Fruit fly (Drosophila melanogaster): ENCODE results near the gene RFeSP.

RFeSP gene

DNA sequence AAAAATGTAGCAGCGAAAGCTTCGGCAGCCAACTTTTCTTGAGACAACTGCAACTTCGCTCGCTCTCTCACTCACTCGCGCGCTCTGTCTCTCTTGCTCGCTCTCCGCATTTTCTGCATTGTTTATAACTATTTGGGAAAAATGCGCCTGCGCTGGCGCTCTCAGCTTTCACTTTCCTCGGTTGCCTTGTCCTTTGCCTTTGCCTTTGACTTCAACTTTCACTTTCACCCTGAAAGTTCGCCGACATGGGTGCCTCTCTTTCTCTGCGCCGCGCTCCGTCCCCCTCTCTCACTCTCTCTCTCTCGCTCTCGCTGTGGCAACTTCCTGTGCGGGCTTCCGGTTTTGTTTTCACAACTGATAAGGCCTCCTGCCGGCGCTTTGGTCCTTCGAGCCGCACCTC is 3.8 kb upstream of the RFeSP start (continued):
- TF ChIP-seq Atf6 (GFP tag; IDR thresholded peaks at IDR 0.05): no peak
- TF ChIP-seq pan (optimal IDR thresholded peaks at IDR 0.05): no peak
- no peak for TF ChIP-seq pan (GFP tag; optimal IDR thresholded peaks at IDR 0.05 in 1 of 2, IDR thresholded peaks at IDR 0.05 in 1 of 2)
- no peak for TF ChIP-seq usp (GFP tag; optimal IDR thresholded peaks at IDR 0.05)
- TF ChIP-seq CG17328 (GFP tag; IDR thresholded peaks at IDR 0.05): no peak
- no peak for TF ChIP-seq twi (tag; optimal IDR thresholded peaks at IDR 0.05)
- TF ChIP-seq E2f1 (GFP tag; IDR thresholded peaks at IDR 0.05): no peak
- TF ChIP-seq kah (GFP tag; optimal IDR thresholded peaks at IDR 0.05): no peak
- no peak for TF ChIP-seq CG3726 (GFP tag; IDR thresholded peaks at IDR 0.05)
- TF ChIP-seq ttk (GFP tag; IDR thresholded peaks at IDR 0.05): no peak
- TF ChIP-seq gsb-n (tag; optimal IDR thresholded peaks at IDR 0.05): no peak
- TF ChIP-seq ara (GFP tag; IDR thresholded peaks at IDR 0.05): no peak
- TF ChIP-seq CG7271 (tag; optimal IDR thresholded peaks at IDR 0.05): no peak
- TF ChIP-seq CG2202 (tag; optimal IDR thresholded peaks at IDR 0.05): no peak
- TF ChIP-seq Ets97D (GFP tag; optimal IDR thresholded peaks at IDR 0.05): peak; percentile 14
- no peak for TF ChIP-seq CG13123 (GFP tag; optimal IDR thresholded peaks at IDR 0.05)
- no peak for TF ChIP-seq zfh2 (GFP tag; optimal IDR thresholded peaks at IDR 0.05)
- TF ChIP-seq CG6654 (GFP tag; optimal IDR thresholded peaks at IDR 0.05): no peak
- TF ChIP-seq CG7928 (GFP tag; optimal IDR thresholded peaks at IDR 0.05): no peak
- no peak for TF ChIP-seq CG14860 (GFP tag; IDR thresholded peaks at IDR 0.05; ENCODE audit: partially characterized antibody)
- TF ChIP-seq emc (GFP tag; optimal IDR thresholded peaks at IDR 0.05): no peak
- no peak for TF ChIP-seq Dref (GFP tag; IDR thresholded peaks at IDR 0.05)
- TF ChIP-seq Ets65A (GFP tag): peak; percentile 96
- TF ChIP-seq CG13775 (GFP tag; optimal IDR thresholded peaks at IDR 0.05): no peak
- TF ChIP-seq dpn (GFP tag; optimal IDR thresholded peaks at IDR 0.05): no peak
- TF ChIP-seq Xrp1 (GFP tag; IDR thresholded peaks at IDR 0.05): no peak
- no peak for TF ChIP-seq fd3F (GFP tag; optimal IDR thresholded peaks at IDR 0.05)
- no peak for TF ChIP-seq corto (GFP tag; optimal IDR thresholded peaks at IDR 0.05)
- no peak for TF ChIP-seq Pdp1 (GFP tag; optimal IDR thresholded peaks at IDR 0.05)
- no peak for TF ChIP-seq Side (GFP tag; optimal IDR thresholded peaks at IDR 0.05)
- no peak for TF ChIP-seq Dfd (GFP tag; optimal IDR thresholded peaks at IDR 0.05)
- TF ChIP-seq Lhr (GFP tag; optimal IDR thresholded peaks at IDR 0.05): no peak
- TF ChIP-seq nerfin-1 (tag; optimal IDR thresholded peaks at IDR 0.05): no peak
- 0 out of 2 replicates have a peak, but pooled peaks have one; percentile 6 for TF ChIP-seq slbo (GFP tag; IDR thresholded peaks at IDR 0.05)
- no peak for TF ChIP-seq wek (GFP tag; optimal IDR thresholded peaks at IDR 0.05)
- TF ChIP-seq CG6689 (GFP tag; IDR thresholded peaks at IDR 0.05): 0 out of 2 replicates have a peak, but pooled peaks have one; percentile 10
- TF ChIP-seq az2 (GFP tag; optimal IDR thresholded peaks at IDR 0.05): no peak
- TF ChIP-seq CG12942 (GFP tag; optimal IDR thresholded peaks at IDR 0.05): no peak
- no peak for TF ChIP-seq CG15073 (GFP tag; optimal IDR thresholded peaks at IDR 0.05)
- TF ChIP-seq CG17912 (GFP tag; optimal IDR thresholded peaks at IDR 0.05): no peak
- peak; percentile 11; the same call in 1 of the 3 replicates for TF ChIP-seq CG34224 (GFP tag; IDR thresholded peaks at IDR 0.05; ENCODE audit: partially characterized antibody)
- no peak for TF ChIP-seq CG2889 (GFP tag; IDR thresholded peaks at IDR 0.05)
- TF ChIP-seq lov (optimal IDR thresholded peaks at IDR 0.05): no peak
- TF ChIP-seq lov (GFP tag; IDR thresholded peaks at IDR 0.05): no peak
- TF ChIP-seq CG10565 (GFP tag; optimal IDR thresholded peaks at IDR 0.05): no peak
- no peak for TF ChIP-seq trh (GFP tag; optimal IDR thresholded peaks at IDR 0.05)
- TF ChIP-seq Blimp-1 (GFP tag; optimal IDR thresholded peaks at IDR 0.05): peak; percentile 58
- TF ChIP-seq ap (GFP tag; IDR thresholded peaks at IDR 0.05): no peak
- no peak for TF ChIP-seq jumu (GFP tag; optimal IDR thresholded peaks at IDR 0.05)
- no peak for TF ChIP-seq CG8290 (GFP tag; optimal IDR thresholded peaks at IDR 0.05)
- TF ChIP-seq CG8290 (tag; optimal IDR thresholded peaks at IDR 0.05): no peak
- no peak for TF ChIP-seq CG11456 (GFP tag; IDR thresholded peaks at IDR 0.05)
- TF ChIP-seq Ada2b (GFP tag; IDR thresholded peaks at IDR 0.05): no peak
- TF ChIP-seq Atf-2 (GFP tag; optimal IDR thresholded peaks at IDR 0.05): no peak

Measured in whole organism, embryonic.